Worm (Caenorhabditis elegans) whole organism, L4 larva: Measurements from ENCODE around the gene C45G9.2.

Source experiments
- D1046.2 ChIP-seq: fragments of 200-800 bp; sonication (Bioruptor generic); IDR thresholded peaks from 2 replicates; pipeline ENCODE4 v1.3.6; 2022; ENCODE audit warnings: missing genetic modification characterization, missing compliant biosample characterization
- mep-1 ChIP-seq: fragments of 150-350 bp; sonication (generic microtip); optimal IDR thresholded peaks from 3 replicates; lab custom pipeline; 2014; ENCODE audit warnings: missing biosample characterization, missing genetic modification characterization

- TF ChIP-seq D1046.2 (GFP tag; lab: Robert Waterston, UW) (no peak), mep-1 (tag; lab: Kevin White, UChicago) (no peak)
Observed at ce11 chrIII:5108746-5109145, 39.9 kb downstream of the C45G9.2 start.
